Fruit fly (Drosophila melanogaster) whole organism, embryonic: ENCODE data around the gene CG7320.

Experiments
- Atf3 ChIP-seq: fragments of 200-800 bp; sonication (Bioruptor generic); optimal IDR thresholded peaks from 3 replicates; lab custom pipeline; 2016; ENCODE audit warnings: missing biosample characterization, missing genetic modification characterization
- Bdp1 ChIP-seq: fragments of 200-800 bp; sonication (Bioruptor generic); optimal IDR thresholded peaks from 3 replicates; lab custom pipeline; 2016; ENCODE audit warnings: missing biosample characterization, missing genetic modification characterization
- BtbVII ChIP-seq: fragments of 200-800 bp; sonication (Bioruptor generic); optimal IDR thresholded peaks from 3 replicates; lab custom pipeline; 2017; ENCODE audit warnings: missing biosample characterization, mild to moderate bottlenecking, missing genetic modification characterization
- CG10209 ChIP-seq: fragments of 200-800 bp; sonication (Bioruptor generic); optimal IDR thresholded peaks from 3 replicates; lab custom pipeline; 2017; ENCODE audit warnings: missing biosample characterization, mild to moderate bottlenecking, missing genetic modification characterization, missing genetic modification reagents
- CG10274 ChIP-seq: fragments of 200-800 bp; sonication (Bioruptor generic); optimal IDR thresholded peaks from 3 replicates; lab custom pipeline; 2017; ENCODE audit warnings: missing biosample characterization, mild to moderate bottlenecking, missing genetic modification characterization
- CG10565 ChIP-seq: fragments of 200-800 bp; sonication (Bioruptor generic); optimal IDR thresholded peaks from 3 replicates; lab custom pipeline; 2016; ENCODE audit warnings: missing biosample characterization, mild to moderate bottlenecking, missing genetic modification characterization
- CG15479 ChIP-seq: fragments of 200-800 bp; sonication (Bioruptor generic); optimal IDR thresholded peaks from 3 replicates; lab custom pipeline; 2019; ENCODE audit warnings: missing biosample characterization, mild to moderate bottlenecking, missing genetic modification characterization, moderate library complexity
- CG17359 ChIP-seq: fragments of 200-800 bp; sonication (Bioruptor generic); optimal IDR thresholded peaks from 3 replicates; lab custom pipeline; 2018; ENCODE audit warnings: missing biosample characterization, mild to moderate bottlenecking, missing genetic modification characterization, moderate library complexity
- CG2712 ChIP-seq: fragments of 200-800 bp; optimal IDR thresholded peaks from 3 replicates; lab custom pipeline; 2019; ENCODE audit warnings: missing biosample characterization, mild to moderate bottlenecking, missing genetic modification characterization, moderate library complexity
- CG34422 ChIP-seq: fragments of 200-800 bp; sonication (Bioruptor generic); IDR thresholded peaks from 3 replicates; pipeline ENCODE4 v1.3.6; 2022; ENCODE audit warnings: missing biosample characterization, missing genetic modification characterization
- CG7271 ChIP-seq: fragments of 200-800 bp; sonication (Bioruptor generic); optimal IDR thresholded peaks from 2 replicates; lab custom pipeline; 2018; ENCODE audit warnings: missing biosample characterization, mild to moderate bottlenecking, missing genetic modification characterization, moderate library complexity
- CG7745 ChIP-seq: fragments of 200-800 bp; sonication (Bioruptor generic); optimal IDR thresholded peaks from 2 replicates; lab custom pipeline; 2018; ENCODE audit warnings: missing biosample characterization, mild to moderate bottlenecking, missing genetic modification characterization, moderate library complexity
- CG7987 ChIP-seq: fragments of 200-800 bp; sonication (Bioruptor generic); optimal IDR thresholded peaks from 2 replicates; lab custom pipeline; 2018; ENCODE audit warnings: missing biosample characterization, mild to moderate bottlenecking, missing genetic modification characterization, moderate library complexity
- CHES-1-like ChIP-seq: fragments of 200-800 bp; sonication (Bioruptor generic); optimal IDR thresholded peaks from 2 replicates; lab custom pipeline; 2016; ENCODE audit warnings: missing biosample characterization, missing genetic modification characterization
- Eip74EF ChIP-seq, 2 experiments: fragments of 200-800 bp in 1 of 2; fragments of >200 bp in 1 of 2; sonication (Bioruptor generic) in 1 of 2; optimal IDR thresholded peaks; 2 replicates each; lab custom pipeline; 2017 to 2019; ENCODE audit warnings: missing biosample characterization in 2 of 2, missing genetic modification characterization in 2 of 2, mild to moderate bottlenecking in 1 of 2, moderate library complexity in 1 of 2
- Elba2 ChIP-seq: fragments of 200-800 bp; sonication (Bioruptor generic); optimal IDR thresholded peaks from 3 replicates; lab custom pipeline; 2016; ENCODE audit warnings: missing biosample characterization, missing genetic modification characterization
- Gsc ChIP-seq: fragments of 200-800 bp; sonication (Bioruptor generic); IDR thresholded peaks from 2 replicates; pipeline ENCODE4 v1.3.6; 2022; ENCODE audit warnings: missing biosample characterization, missing genetic modification characterization
- H2.0 ChIP-seq: fragments of 200-800 bp; sonication (Bioruptor generic); IDR thresholded peaks from 2 replicates; pipeline ENCODE4 v1.3.6; 2022; ENCODE audit warnings: missing biosample characterization, missing genetic modification characterization
- HLH3B ChIP-seq: fragments of 200-800 bp; sonication (Bioruptor generic); IDR thresholded peaks from 2 replicates; pipeline ENCODE4 v1.3.6; 2022; ENCODE audit warnings: missing biosample characterization, missing genetic modification characterization
- HLH4C ChIP-seq: fragments of 200-800 bp; sonication (Bioruptor generic); IDR thresholded peaks from 3 replicates; pipeline ENCODE4 v1.3.6; 2022; ENCODE audit warnings: missing biosample characterization, missing genetic modification characterization; ENCODE audit not compliant: partially characterized antibody
- Hr3 ChIP-seq: fragments of 200-800 bp; sonication (Bioruptor generic); optimal IDR thresholded peaks from 3 replicates; lab custom pipeline; 2016; ENCODE audit warnings: missing biosample characterization, missing genetic modification characterization
- MBD-R2 ChIP-seq: fragments of 200-800 bp; sonication (Bioruptor generic); IDR thresholded peaks from 2 replicates; pipeline ENCODE4 v1.3.6; 2022; ENCODE audit warnings: missing biosample characterization, missing genetic modification characterization
- NFAT ChIP-seq: fragments of 200-800 bp; sonication (Bioruptor generic); IDR thresholded peaks from 2 replicates; pipeline ENCODE4 v1.3.6; 2022; ENCODE audit warnings: missing biosample characterization, missing genetic modification characterization
- Nf-YC ChIP-seq: fragments of 200-800 bp; optimal IDR thresholded peaks from 3 replicates; lab custom pipeline; 2019; ENCODE audit warnings: missing biosample characterization, mild to moderate bottlenecking, missing genetic modification characterization, moderate library complexity
- NfI ChIP-seq: fragments of 200-800 bp; sonication (Bioruptor generic); optimal IDR thresholded peaks from 3 replicates; lab custom pipeline; 2018; ENCODE audit warnings: missing biosample characterization, mild to moderate bottlenecking, missing genetic modification characterization, moderate library complexity
- Rfx ChIP-seq: fragments of 200-800 bp; sonication (Bioruptor generic); IDR thresholded peaks from 2 replicates; pipeline ENCODE4 v1.3.6; 2022; ENCODE audit warnings: missing biosample characterization, missing genetic modification characterization
- Six4 ChIP-seq: fragments of 200-800 bp; sonication (Bioruptor generic); optimal IDR thresholded peaks from 2 replicates; lab custom pipeline; 2016; ENCODE audit warnings: missing biosample characterization, missing genetic modification characterization
- Sox100B ChIP-seq: fragments of 200-800 bp; sonication (Bioruptor generic); optimal IDR thresholded peaks from 3 replicates; lab custom pipeline; 2018; ENCODE audit warnings: missing biosample characterization, mild to moderate bottlenecking, missing genetic modification characterization
- Sry-β ChIP-seq: fragments of 200-800 bp; sonication (Bioruptor generic); optimal IDR thresholded peaks from 2 replicates; lab custom pipeline; 2018; ENCODE audit warnings: missing biosample characterization, mild to moderate bottlenecking, missing genetic modification characterization, moderate library complexity
- ase ChIP-seq: fragments of 200-800 bp; sonication (Bioruptor generic); IDR thresholded peaks from 3 replicates; pipeline ENCODE4 v1.3.6; 2022; ENCODE audit warnings: missing biosample characterization, missing genetic modification characterization
- ato ChIP-seq: fragments of 200-800 bp; sonication (Bioruptor generic); IDR thresholded peaks from 2 replicates; pipeline ENCODE4 v1.3.6; 2022; ENCODE audit warnings: missing biosample characterization, missing genetic modification characterization; ENCODE audit not compliant: partially characterized antibody
- bsh ChIP-seq, 2 experiments: fragments of 200-800 bp; sonication (Bioruptor generic); optimal IDR thresholded peaks; 2 replicates each; lab custom pipeline; 2017 to 2018; ENCODE audit warnings: mild to moderate bottlenecking in 2 of 2, missing biosample characterization in 2 of 2, missing genetic modification characterization in 2 of 2, moderate library complexity in 1 of 2
- chn ChIP-seq: fragments of 200-800 bp; sonication (Bioruptor generic); optimal IDR thresholded peaks from 2 replicates; lab custom pipeline; 2016; ENCODE audit warnings: missing biosample characterization, missing genetic modification characterization
- crc ChIP-seq: fragments of 200-800 bp; sonication (Bioruptor generic); optimal IDR thresholded peaks from 2 replicates; lab custom pipeline; 2016; ENCODE audit warnings: missing biosample characterization, missing genetic modification characterization
- dmrt11E ChIP-seq: fragments of 200-800 bp; sonication (Bioruptor generic); optimal IDR thresholded peaks from 3 replicates; lab custom pipeline; 2018; ENCODE audit warnings: missing biosample characterization, mild to moderate bottlenecking, missing genetic modification characterization, moderate library complexity
- ftz-f1 ChIP-seq: fragments of 200-800 bp; sonication (Bioruptor generic); optimal IDR thresholded peaks from 2 replicates; lab custom pipeline; 2016; ENCODE audit warnings: missing biosample characterization, missing genetic modification characterization
- gcm ChIP-seq: fragments of 200-800 bp; sonication (Bioruptor generic); optimal IDR thresholded peaks from 2 replicates; lab custom pipeline; 2019; ENCODE audit warnings: missing biosample characterization, mild to moderate bottlenecking, missing genetic modification characterization, moderate library complexity
- ham ChIP-seq: fragments of 200-800 bp; sonication (Bioruptor generic); IDR thresholded peaks from 2 replicates; pipeline ENCODE4 v1.3.6; 2022; ENCODE audit warnings: missing biosample characterization, missing genetic modification characterization
- hbn ChIP-seq: fragments of 200-800 bp; sonication (Bioruptor generic); IDR thresholded peaks from 2 replicates; pipeline ENCODE4 v1.3.6; 2022; ENCODE audit warnings: missing biosample characterization, missing genetic modification characterization; ENCODE audit not compliant: partially characterized antibody
- hth ChIP-seq: fragments of >200 bp; optimal IDR thresholded peaks from 2 replicates; lab custom pipeline; 2017; ENCODE audit warnings: inconsistent platforms
- jumu ChIP-seq: fragments of 200-800 bp; sonication (Bioruptor generic); optimal IDR thresholded peaks from 3 replicates; lab custom pipeline; 2016; ENCODE audit warnings: missing biosample characterization, missing genetic modification characterization
- lab ChIP-seq: fragments of 200-800 bp; sonication (Bioruptor generic); optimal IDR thresholded peaks from 3 replicates; lab custom pipeline; 2017; ENCODE audit warnings: missing biosample characterization, missing genetic modification characterization, mild to moderate bottlenecking, moderate library complexity, missing genetic modification reagents
- nerfin-1 ChIP-seq: fragments of 200-800 bp; sonication (Bioruptor generic); optimal IDR thresholded peaks from 3 replicates; lab custom pipeline; 2019; ENCODE audit warnings: missing biosample characterization, mild to moderate bottlenecking, missing genetic modification characterization, moderate library complexity
- peb ChIP-seq: fragments of 200-800 bp; sonication (Bioruptor generic); IDR thresholded peaks from 2 replicates; pipeline ENCODE4 v1.3.6; 2022; ENCODE audit warnings: missing biosample characterization, missing genetic modification characterization
- rib ChIP-seq: fragments of 200-800 bp; sonication (Bioruptor generic); IDR thresholded peaks from 2 replicates; pipeline ENCODE4 v1.3.6; 2022; ENCODE audit warnings: missing biosample characterization, missing genetic modification characterization
- so ChIP-seq: fragments of 200-800 bp; sonication (Bioruptor generic); IDR thresholded peaks from 3 replicates; pipeline ENCODE4 v1.3.6; 2022; ENCODE audit warnings: missing biosample characterization, missing genetic modification characterization
- tgo ChIP-seq: fragments of 200-800 bp; sonication (Bioruptor generic); IDR thresholded peaks from 3 replicates; pipeline ENCODE4 v1.3.6; 2022; ENCODE audit warnings: missing biosample characterization, missing genetic modification characterization
- tio ChIP-seq: fragments of 200-800 bp; sonication (Bioruptor generic); optimal IDR thresholded peaks from 2 replicates; lab custom pipeline; 2017; ENCODE audit warnings: missing biosample characterization, missing genetic modification characterization, inconsistent platforms
- trem ChIP-seq: fragments of 200-800 bp; optimal IDR thresholded peaks from 3 replicates; lab custom pipeline; 2019; ENCODE audit warnings: missing biosample characterization, mild to moderate bottlenecking, missing genetic modification characterization, moderate library complexity
- twi ChIP-seq: fragments of 200-800 bp; optimal IDR thresholded peaks from 2 replicates; lab custom pipeline; 2019; ENCODE audit warnings: missing biosample characterization, mild to moderate bottlenecking, missing genetic modification characterization, moderate library complexity
- usp ChIP-seq: fragments of >200 bp; optimal IDR thresholded peaks from 2 replicates; lab custom pipeline; 2017; ENCODE audit warnings: missing biosample characterization, missing genetic modification characterization
- zf30C ChIP-seq: fragments of 200-800 bp; sonication (Bioruptor generic); optimal IDR thresholded peaks from 3 replicates; lab custom pipeline; 2018; ENCODE audit warnings: missing biosample characterization, mild to moderate bottlenecking, missing genetic modification characterization

Gene CG7320

dm6 chr3L:18227411-18227716, 26.1 kb downstream of the CG7320 start (continued):
- TF ChIP-seq dmrt11E (tag; lab: Kevin White, UChicago), result peak; percentile 81
- no peak for TF ChIP-seq BtbVII (GFP tag; lab: Kevin White, UChicago)
- no peak for TF ChIP-seq Sry-β (GFP tag; lab: Kevin White, UChicago)
- TF ChIP-seq CG2712, result peak; percentile 67
- no peak for TF ChIP-seq Elba2 (GFP tag; lab: Kevin White, UChicago)
- TF ChIP-seq CG7987 (GFP tag; lab: Kevin White, UChicago), result no peak
- no peak for TF ChIP-seq Six4 (GFP tag; lab: Kevin White, UChicago)
- TF ChIP-seq twi, result peak; percentile 9
- TF ChIP-seq CG7745 (tag; lab: Kevin White, UChicago), result no peak
- TF ChIP-seq CG15479 (GFP tag; lab: Kevin White, UChicago), result no peak
- TF ChIP-seq zf30C (GFP tag; lab: Kevin White, UChicago), result peak; percentile 33
- no peak for TF ChIP-seq jumu (GFP tag; lab: Kevin White, UChicago)
- TF ChIP-seq CG10274 (GFP tag; lab: Kevin White, UChicago), result no peak
- TF ChIP-seq CG10565 (GFP tag; lab: Kevin White, UChicago), result no peak
- no peak for TF ChIP-seq ham (GFP tag; lab: Robert Waterston, UW)
- no peak for TF ChIP-seq H2.0
- no peak for TF ChIP-seq Nf-YC (tag; lab: Kevin White, UChicago)
- TF ChIP-seq tio (GFP tag; lab: Kevin White, UChicago), result peak; percentile 12
- TF ChIP-seq CG17359 (tag; lab: Kevin White, UChicago), result peak; percentile 42
- TF ChIP-seq bsh (GFP tag; optimal IDR thresholded peaks at IDR 0.05; lab: Kevin White, UChicago), result peak in 1 of 2 experiments; percentile 78
- TF ChIP-seq gcm (GFP tag; lab: Kevin White, UChicago), result no peak
- TF ChIP-seq nerfin-1 (tag; lab: Kevin White, UChicago), result peak; percentile 44
- TF ChIP-seq CG10209, result peak; percentile 4
- no peak for TF ChIP-seq ase (GFP tag; lab: Robert Waterston, UW)
- TF ChIP-seq Bdp1 (GFP tag; lab: Kevin White, UChicago), result no peak
- TF ChIP-seq Hr3 (GFP tag; lab: Kevin White, UChicago), result peak; percentile 35
- TF ChIP-seq crc (GFP tag; lab: Kevin White, UChicago), result no peak
- TF ChIP-seq tgo (GFP tag; lab: Robert Waterston, UW), result no peak
- TF ChIP-seq chn (GFP tag; lab: Kevin White, UChicago), result no peak
- no peak for TF ChIP-seq hbn (GFP tag; lab: Robert Waterston, UW)
- TF ChIP-seq so (GFP tag; lab: Robert Waterston, UW), result no peak
- no peak for TF ChIP-seq ftz-f1 (GFP tag; lab: Kevin White, UChicago)
- TF ChIP-seq HLH4C (GFP tag; lab: Robert Waterston, UW), result no peak
- TF ChIP-seq CHES-1-like (GFP tag; lab: Kevin White, UChicago), result no peak
- TF ChIP-seq MBD-R2 (GFP tag; lab: Robert Waterston, UW), result no peak
- TF ChIP-seq lab (GFP tag; lab: Kevin White, UChicago), result no peak
- no peak for TF ChIP-seq Gsc (GFP tag; lab: Robert Waterston, UW)
- no peak for TF ChIP-seq NfI (GFP tag; lab: Kevin White, UChicago)
- TF ChIP-seq hth (lab: Kevin White, UChicago), result no peak
- TF ChIP-seq rib (GFP tag; lab: Robert Waterston, UW), result no peak
- TF ChIP-seq Atf3, result no peak
- no peak for TF ChIP-seq HLH3B (GFP tag; lab: Robert Waterston, UW)
- no peak for TF ChIP-seq NFAT (GFP tag; lab: Robert Waterston, UW)
- TF ChIP-seq usp (GFP tag; lab: Kevin White, UChicago), result no peak
- peak; percentile 43 for TF ChIP-seq Sox100B
- no peak for TF ChIP-seq CG34422
- TF ChIP-seq peb (GFP tag; lab: Robert Waterston, UW), result no peak
- TF ChIP-seq Eip74EF (GFP tag; optimal IDR thresholded peaks at IDR 0.05; lab: Kevin White, UChicago), result peak in 1 of 2 experiments; percentile 28
- no peak for TF ChIP-seq ato (GFP tag; lab: Robert Waterston, UW)
- TF ChIP-seq CG7271 (tag; lab: Kevin White, UChicago), result no peak
- TF ChIP-seq Rfx (GFP tag; lab: Robert Waterston, UW), result no peak
- peak; percentile 44 for TF ChIP-seq trem (tag; lab: Kevin White, UChicago)
